Worm (Caenorhabditis elegans) whole organism, midembryonic: Measurements from ENCODE around the gene D1054.8.

Source experiments
- cog-1 ChIP-seq: sonication (generic microtip); optimal IDR thresholded peaks from 2 replicates; lab custom pipeline; 2016; ENCODE audit warnings: missing genetic modification characterization, missing compliant biosample characterization
- med-1 ChIP-seq: sonication (generic microtip); optimal IDR thresholded peaks from 2 replicates; lab custom pipeline; 2017; ENCODE audit warnings: missing genetic modification characterization, mild to moderate bottlenecking, missing compliant biosample characterization, antibody characterized with exemption, missing genetic modification reagents; ENCODE audit not compliant: insufficient read depth
- ref-1 ChIP-seq: fragments of 200-800 bp; sonication (Bioruptor generic); conservative IDR thresholded peaks from 2 replicates; pipeline ENCODE4 v1.3.6; 2022; ENCODE audit warnings: missing genetic modification reagents, missing genetic modification characterization, missing compliant biosample characterization
- ztf-29 ChIP-seq: fragments of 200-800 bp; sonication (Bioruptor generic); IDR thresholded peaks from 2 replicates; pipeline ENCODE4 v1.3.6; 2022; ENCODE audit warnings: missing genetic modification reagents, missing genetic modification characterization, missing compliant biosample characterization

ce11 chrV:10807862-10808327 is 23.8 kb downstream of the D1054.8 start, which contains the start of gene plrg-1:
- TF ChIP-seq cog-1: peak; percentile 93
- peak; percentile 61 for TF ChIP-seq ref-1 (GFP tag; lab: Robert Waterston, UW)
- peak; percentile 83; the same call in 1 of the 2 replicates for TF ChIP-seq ztf-29 (GFP tag; lab: Robert Waterston, UW)
- TF ChIP-seq med-1 (GFP tag; lab: Kevin White, UChicago): peak; percentile 90
